Worm (Caenorhabditis elegans): Measurements from ENCODE around the gene C31B8.1.

DNA sequence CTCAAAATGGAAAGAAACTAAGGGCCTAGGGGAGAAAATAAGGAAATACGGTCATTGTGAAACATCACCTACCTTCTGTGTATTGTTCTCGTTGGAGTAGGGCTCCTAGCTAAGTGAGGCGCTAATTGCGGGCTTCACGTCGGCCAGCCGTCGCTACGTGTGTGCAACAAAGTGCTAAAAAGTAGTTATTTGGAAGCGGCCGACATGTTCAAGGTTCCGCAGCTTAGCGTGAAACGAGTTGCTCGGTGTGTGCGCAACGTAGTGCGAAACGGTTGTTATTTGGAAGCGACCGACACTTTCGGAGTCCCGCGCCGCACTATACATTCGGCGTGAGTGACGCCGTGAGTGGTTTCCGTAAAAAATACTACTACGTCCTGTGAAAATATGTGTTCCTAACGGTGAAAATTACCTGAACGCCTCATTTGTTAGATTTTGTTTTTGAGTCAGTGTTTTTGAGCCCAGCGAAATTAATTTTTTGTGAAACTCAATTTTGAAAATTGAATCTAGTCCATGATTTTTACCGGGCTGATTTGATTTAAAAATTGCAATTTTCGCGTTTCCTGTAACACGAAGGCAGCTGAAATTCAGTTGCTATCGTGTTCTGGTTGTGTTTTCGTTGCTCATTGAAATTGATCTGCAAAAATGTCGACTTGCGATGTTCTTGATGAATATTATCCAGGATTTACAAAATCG is 40.1 kb downstream of the C31B8.1 start, which contains the start of gene srw-129:
- TF ChIP-seq ztf-29 (GFP tag; IDR thresholded peaks at IDR 0.05), result no peak
- TF ChIP-seq T22C8.4 (GFP tag; IDR thresholded peaks at IDR 0.05), result no peak
- no peak for TF ChIP-seq med-1 (GFP tag; optimal IDR thresholded peaks at IDR 0.05; ENCODE audit: insufficient read depth)
- TF ChIP-seq tab-1 (GFP tag; IDR thresholded peaks at IDR 0.05), result no peak
- no peak for TF ChIP-seq flt-1 (GFP tag; IDR thresholded peaks at IDR 0.05)
- no peak for TF ChIP-seq cog-1 (tag; optimal IDR thresholded peaks at IDR 0.05)
- TF ChIP-seq ref-1 (GFP tag; conservative IDR thresholded peaks at IDR 0.05), result no peak
- no peak for TF ChIP-seq klf-2 (GFP tag; conservative IDR thresholded peaks at IDR 0.05)
